Fruit fly (Drosophila melanogaster): ENCODE data around the gene mop.

Gene mop

dm6 chr3L:14755951-14756723 lies 19.8 kb downstream of the mop start (continued):
- TF ChIP-seq CG6163 (GFP tag; IDR thresholded peaks at IDR 0.05) (peak; percentile 81), achi (GFP tag; optimal IDR thresholded peaks at IDR 0.05) (peak; percentile 90), CG11762 (GFP tag; optimal IDR thresholded peaks at IDR 0.05; ENCODE audit: insufficient read depth) (peak; percentile 76), fkh (GFP tag; optimal IDR thresholded peaks at IDR 0.05) (no peak), CG10631 (GFP tag; optimal IDR thresholded peaks at IDR 0.05) (peak; percentile 88), CG4318 (GFP tag; optimal IDR thresholded peaks at IDR 0.05) (peak; percentile 92), ss (GFP tag; optimal IDR thresholded peaks at IDR 0.05) (peak; percentile 74 to 79), Blimp-1 (GFP tag; optimal IDR thresholded peaks at IDR 0.05) (peak; percentile 53), CG1621 (tag; optimal IDR thresholded peaks at IDR 0.05) (peak; percentile 65), dac (GFP tag; optimal IDR thresholded peaks at IDR 0.05) (peak; percentile 82), esn (GFP tag; optimal IDR thresholded peaks at IDR 0.05) (peak; percentile 91), Hr4 (GFP tag; optimal IDR thresholded peaks at IDR 0.05) (peak; percentile 95), fd59A (GFP tag; optimal IDR thresholded peaks at IDR 0.05) (peak; percentile 89), CG6276 (GFP tag; optimal IDR thresholded peaks at IDR 0.05) (peak; percentile 88), dsx (GFP tag; optimal IDR thresholded peaks at IDR 0.05; ENCODE audit: poor library complexity, severe bottlenecking) (peak; percentile 62), cyc (GFP tag; optimal IDR thresholded peaks at IDR 0.05) (peak; percentile 83), net (GFP tag; optimal IDR thresholded peaks at IDR 0.05) (peak; percentile 84), CG6854 (GFP tag; optimal IDR thresholded peaks at IDR 0.05) (peak; percentile 76), salr (GFP tag; optimal IDR thresholded peaks at IDR 0.05) (peak; percentile 52 to 91), CG3919 (GFP tag; optimal IDR thresholded peaks at IDR 0.05) (peak; percentile 88), Sox102F (GFP tag; optimal IDR thresholded peaks at IDR 0.05) (peak; percentile 56)

DNA sequence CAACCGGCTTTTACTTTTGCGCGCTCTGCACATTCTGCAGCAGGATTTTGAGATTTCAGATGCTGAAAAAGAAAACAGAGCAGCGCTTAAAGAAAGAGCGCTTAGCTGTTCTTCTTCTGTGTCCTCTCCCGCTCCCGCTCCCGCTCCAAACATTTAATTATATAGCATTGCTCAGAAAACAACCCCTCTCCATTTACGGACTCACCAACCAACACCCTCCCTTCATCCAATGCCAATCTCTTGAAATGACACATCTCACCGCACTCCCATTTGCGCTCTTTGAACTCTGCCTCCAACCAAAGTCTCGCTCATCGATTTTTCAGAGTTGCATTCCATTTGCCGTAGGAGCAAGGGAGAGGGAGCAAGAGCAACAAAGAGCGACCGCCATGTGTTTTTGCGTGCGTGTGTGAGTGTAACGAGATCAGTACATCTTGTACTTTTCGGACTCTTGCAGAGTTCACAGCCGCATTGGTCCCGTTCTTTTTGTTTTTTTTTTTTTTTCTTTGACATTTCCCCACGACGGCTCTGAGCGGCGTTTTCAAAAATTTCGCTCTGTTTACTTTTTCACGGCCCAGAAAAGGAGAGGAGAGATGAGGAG lies 20.8 kb downstream of the mop start:
- TF ChIP-seq svp (GFP tag) = peak; percentile 99
- no peak for TF ChIP-seq CG11902 (GFP tag; optimal IDR thresholded peaks at IDR 0.05)
- no peak for TF ChIP-seq CG32006 (GFP tag; optimal IDR thresholded peaks at IDR 0.05)
- no peak for TF ChIP-seq CG8319 (GFP tag; optimal IDR thresholded peaks at IDR 0.05)
- TF ChIP-seq CG7368 (GFP tag; optimal IDR thresholded peaks at IDR 0.05) = no peak
- TF ChIP-seq Sox15 (GFP tag; optimal IDR thresholded peaks at IDR 0.05) = no peak
- no peak for TF ChIP-seq CG31627 (GFP tag; optimal IDR thresholded peaks at IDR 0.05)
- no peak for TF ChIP-seq CG1621 (tag; optimal IDR thresholded peaks at IDR 0.05)
- TF ChIP-seq CG4318 (GFP tag; optimal IDR thresholded peaks at IDR 0.05) = no peak
- no peak for TF ChIP-seq Sox102F (GFP tag; optimal IDR thresholded peaks at IDR 0.05)
- TF ChIP-seq CG16779 (tag; optimal IDR thresholded peaks at IDR 0.05) = no peak
- peak; percentile 23 for TF ChIP-seq CG3919 (GFP tag; optimal IDR thresholded peaks at IDR 0.05)
- peak; percentile 21 for TF ChIP-seq esn (GFP tag; optimal IDR thresholded peaks at IDR 0.05)
- TF ChIP-seq Eip75B (GFP tag; optimal IDR thresholded peaks at IDR 0.05) = peak; percentile 42
- no peak for TF ChIP-seq spab (GFP tag; optimal IDR thresholded peaks at IDR 0.05)
- no peak for TF ChIP-seq Eip93F (GFP tag; optimal IDR thresholded peaks at IDR 0.05)
- TF ChIP-seq Hr38 (GFP tag; optimal IDR thresholded peaks at IDR 0.05) = no peak
- TF ChIP-seq vri (GFP tag; optimal IDR thresholded peaks at IDR 0.05) = peak; percentile 59
- no peak for TF ChIP-seq OdsH (GFP tag; optimal IDR thresholded peaks at IDR 0.05)
- TF ChIP-seq cyc (GFP tag; optimal IDR thresholded peaks at IDR 0.05) = no peak
- TF ChIP-seq dac (GFP tag; optimal IDR thresholded peaks at IDR 0.05) = no peak
- peak; percentile 5 for TF ChIP-seq CG6792 (GFP tag; optimal IDR thresholded peaks at IDR 0.05)
- TF ChIP-seq Lpt (GFP tag; optimal IDR thresholded peaks at IDR 0.05) = peak; percentile 38
- TF ChIP-seq CG6854 (GFP tag; optimal IDR thresholded peaks at IDR 0.05) = peak; percentile 8
- peak; percentile 80 for TF ChIP-seq Eip78C (GFP tag)
- no peak for TF ChIP-seq pdm3 (GFP tag; optimal IDR thresholded peaks at IDR 0.05)
- TF ChIP-seq Met (GFP tag; optimal IDR thresholded peaks at IDR 0.05) = no peak
- no peak for TF ChIP-seq CG10631 (GFP tag; optimal IDR thresholded peaks at IDR 0.05)
- TF ChIP-seq Ets96B (tag; optimal IDR thresholded peaks at IDR 0.05) = no peak
- TF ChIP-seq fd59A (GFP tag; optimal IDR thresholded peaks at IDR 0.05) = no peak
- no peak for TF ChIP-seq CG11294 (GFP tag; IDR thresholded peaks at IDR 0.05)
- TF ChIP-seq Blimp-1 (GFP tag; optimal IDR thresholded peaks at IDR 0.05) = no peak
- peak; percentile 69 for TF ChIP-seq CG9139 (GFP tag; optimal IDR thresholded peaks at IDR 0.05)
- TF ChIP-seq CG11762 (GFP tag; optimal IDR thresholded peaks at IDR 0.05; ENCODE audit: insufficient read depth) = peak; percentile 5
- TF ChIP-seq CG8632 (GFP tag; optimal IDR thresholded peaks at IDR 0.05) = peak; percentile 4
- TF ChIP-seq topi (GFP tag; optimal IDR thresholded peaks at IDR 0.05) = no peak
- TF ChIP-seq CG6808 (GFP tag; optimal IDR thresholded peaks at IDR 0.05) = peak; percentile 63

All from whole organism, prepupa.